Worm (Caenorhabditis elegans): ENCODE results near the gene C18D1.2.

- TF ChIP-seq ztf-11 (tag; optimal IDR thresholded peaks at IDR 0.05) (no peak), flh-1 (GFP tag; optimal IDR thresholded peaks at IDR 0.05) (no peak), cnd-1 (tag; optimal IDR thresholded peaks at IDR 0.05) (no peak), mls-2 (tag; optimal IDR thresholded peaks at IDR 0.05) (no peak), mab-5 (tag; optimal IDR thresholded peaks at IDR 0.05) (no peak), elt-3 (tag; optimal IDR thresholded peaks at IDR 0.05) (no peak), pha-4 (tag; optimal IDR thresholded peaks at IDR 0.05) (no peak), blmp-1 (tag; optimal IDR thresholded peaks at IDR 0.05) (no peak), snpc-4 (tag; optimal IDR thresholded peaks at IDR 0.05) (no peak), unc-39 (tag; optimal IDR thresholded peaks at IDR 0.05) (no peak), lin-13 (tag; optimal IDR thresholded peaks at IDR 0.05) (no peak), mep-1 (tag; optimal IDR thresholded peaks at IDR 0.05) (no peak)
Observed at ce11 chrII:10010914-10011313, 45.9 kb upstream of the C18D1.2 start.

Measured in whole organism, mixed stage, embryonic.